Worm (Caenorhabditis elegans): ENCODE data around the gene nas-31.
A peak's percentile ranks its signal among the peaks of the same experiment; 100 is the strongest.

- TF ChIP-seq Y67H2A.10 (GFP tag; conservative IDR thresholded peaks at IDR 0.05): no peak
- no peak for TF ChIP-seq tbx-9 (tag; optimal IDR thresholded peaks at IDR 0.05; ENCODE audit: borderline replicate concordance)
- TF ChIP-seq snpc-4 (GFP tag; optimal IDR thresholded peaks at IDR 0.05): no peak
- TF ChIP-seq snpc-4 (tag; optimal IDR thresholded peaks at IDR 0.05): peak in 2 of 4 experiments; percentile 33 to 40
- peak; percentile 85 for TF ChIP-seq somi-1 (GFP tag; optimal IDR thresholded peaks at IDR 0.05)
- TF ChIP-seq lsy-27 (tag; optimal IDR thresholded peaks at IDR 0.05; ENCODE audit: borderline replicate concordance, insufficient read depth): no peak
- TF ChIP-seq efl-1 (GFP tag; optimal IDR thresholded peaks at IDR 0.05): no peak
- TF ChIP-seq hsf-1 (GFP tag; IDR thresholded peaks at IDR 0.05): no peak
- no peak for TF ChIP-seq nhr-27 (tag; optimal IDR thresholded peaks at IDR 0.05)
- TF ChIP-seq F39B2.1 (GFP tag; IDR thresholded peaks at IDR 0.05): no peak
- TF ChIP-seq ama-1 (optimal IDR thresholded peaks at IDR 0.05): peak; percentile 67
- TF ChIP-seq ama-1 (GFP tag; optimal IDR thresholded peaks at IDR 0.05): no peak
Measured at ce11 chrV:10951655-10952278, 30.1 kb upstream of the nas-31 start, which contains the start of gene F17C11.4.

Data from whole organism, young adult.